Fruit fly (Drosophila melanogaster) whole organism, prepupa: ENCODE data around the gene sau.

Experiments used
- Blimp-1 ChIP-seq: fragments of 200-800 bp; sonication (Bioruptor generic); optimal IDR thresholded peaks from 3 replicates; lab custom pipeline; 2017; ENCODE audit warnings: missing biosample characterization, missing genetic modification characterization, mild to moderate bottlenecking, moderate library complexity, missing genetic modification reagents
- CG10631 ChIP-seq: fragments of 200-800 bp; sonication (Bioruptor generic); optimal IDR thresholded peaks from 2 replicates; lab custom pipeline; 2016; ENCODE audit warnings: missing biosample characterization, missing genetic modification characterization
- CG11902 ChIP-seq: fragments of 200-800 bp; sonication (Bioruptor generic); optimal IDR thresholded peaks from 3 replicates; lab custom pipeline; 2016; ENCODE audit warnings: missing biosample characterization, missing genetic modification characterization
- CG3032 ChIP-seq: fragments of 200-800 bp; optimal IDR thresholded peaks from 2 replicates; lab custom pipeline; 2019; ENCODE audit warnings: missing biosample characterization, mild to moderate bottlenecking, missing genetic modification characterization, moderate library complexity
- CG32006 ChIP-seq: fragments of 200-800 bp; sonication (Bioruptor generic); optimal IDR thresholded peaks from 3 replicates; lab custom pipeline; 2017; ENCODE audit warnings: missing biosample characterization, mild to moderate bottlenecking, missing genetic modification characterization
- CG34406 ChIP-seq: fragments of 200-800 bp; sonication (Bioruptor generic); optimal IDR thresholded peaks from 3 replicates; lab custom pipeline; 2016; ENCODE audit warnings: missing biosample characterization, missing genetic modification characterization
- CG3919 ChIP-seq: fragments of 200-800 bp; sonication (Bioruptor generic); optimal IDR thresholded peaks from 3 replicates; lab custom pipeline; 2016; ENCODE audit warnings: missing biosample characterization, missing genetic modification characterization
- CG4318 ChIP-seq: fragments of 200-800 bp; sonication (Bioruptor generic); optimal IDR thresholded peaks from 3 replicates; lab custom pipeline; 2017; ENCODE audit warnings: missing biosample characterization, mild to moderate bottlenecking, missing genetic modification characterization
- CG6163 ChIP-seq: fragments of 200-800 bp; sonication (Bioruptor generic); IDR thresholded peaks from 3 replicates; pipeline ENCODE4 v1.3.6; 2022; ENCODE audit warnings: missing biosample characterization, missing genetic modification characterization
- CG6276 ChIP-seq: fragments of 200-800 bp; sonication (Bioruptor generic); optimal IDR thresholded peaks from 2 replicates; lab custom pipeline; 2017; ENCODE audit warnings: missing biosample characterization, mild to moderate bottlenecking, missing genetic modification characterization
- CG6792 ChIP-seq: fragments of 200-800 bp; sonication (Bioruptor generic); optimal IDR thresholded peaks from 3 replicates; lab custom pipeline; 2016; ENCODE audit warnings: missing biosample characterization, missing genetic modification characterization
- CG6854 ChIP-seq: fragments of 200-800 bp; sonication (Bioruptor generic); optimal IDR thresholded peaks from 2 replicates; lab custom pipeline; 2017; ENCODE audit warnings: missing biosample characterization, mild to moderate bottlenecking, missing genetic modification characterization
- CG8119 ChIP-seq: fragments of 200-800 bp; sonication (Bioruptor generic); IDR thresholded peaks from 3 replicates; pipeline ENCODE4 v1.3.6; 2022; ENCODE audit warnings: missing biosample characterization, missing genetic modification characterization
- CG8319 ChIP-seq: fragments of 200-800 bp; sonication (Bioruptor generic); optimal IDR thresholded peaks from 3 replicates; lab custom pipeline; 2016; ENCODE audit warnings: missing biosample characterization, missing genetic modification characterization
- CG9139 ChIP-seq: fragments of 200-800 bp; sonication (Bioruptor generic); optimal IDR thresholded peaks from 3 replicates; lab custom pipeline; 2017; ENCODE audit warnings: missing biosample characterization, mild to moderate bottlenecking, missing genetic modification characterization
- Eip75B ChIP-seq: fragments of 200-800 bp; sonication (Bioruptor generic); optimal IDR thresholded peaks from 3 replicates; lab custom pipeline; 2016; ENCODE audit warnings: missing biosample characterization, missing genetic modification characterization
- Eip78C ChIP-seq: fragments of 200-800 bp; sonication (Bioruptor generic); peaks from one replicate; lab custom pipeline; 2016; ENCODE audit warnings: missing biosample characterization, missing genetic modification characterization
- Eip93F ChIP-seq: fragments of 200-800 bp; sonication (Bioruptor generic); optimal IDR thresholded peaks from 2 replicates; lab custom pipeline; 2016; ENCODE audit warnings: missing biosample characterization, mild to moderate bottlenecking, missing genetic modification characterization
- Ets21C ChIP-seq: fragments of 200-800 bp; sonication (Bioruptor generic); optimal IDR thresholded peaks from 3 replicates; lab custom pipeline; 2016; ENCODE audit warnings: missing biosample characterization, missing genetic modification characterization
- Ets96B ChIP-seq: fragments of 200-800 bp; optimal IDR thresholded peaks from 2 replicates; lab custom pipeline; 2019; ENCODE audit warnings: missing biosample characterization, mild to moderate bottlenecking, missing genetic modification characterization, moderate library complexity
- Gug ChIP-seq: fragments of 200-800 bp; sonication (Bioruptor generic); IDR thresholded peaks from 2 replicates; pipeline ENCODE4 v1.3.6; 2022; ENCODE audit warnings: missing biosample characterization, missing genetic modification characterization
- Hr38 ChIP-seq: sonication (Bioruptor generic); optimal IDR thresholded peaks from 2 replicates; lab custom pipeline; 2016; ENCODE audit warnings: missing biosample characterization, missing genetic modification characterization
- Hr39 ChIP-seq: fragments of 200-800 bp; sonication (Bioruptor generic); optimal IDR thresholded peaks from 2 replicates; lab custom pipeline; 2016; ENCODE audit warnings: missing biosample characterization, missing genetic modification characterization
- Hr4 ChIP-seq: fragments of 200-800 bp; sonication (Bioruptor generic); optimal IDR thresholded peaks from 3 replicates; lab custom pipeline; 2016; ENCODE audit warnings: missing biosample characterization, missing genetic modification characterization
- Met ChIP-seq: fragments of 200-800 bp; sonication (Bioruptor generic); optimal IDR thresholded peaks from 3 replicates; lab custom pipeline; 2016; ENCODE audit warnings: missing biosample characterization, missing genetic modification characterization
- OdsH ChIP-seq: fragments of 200-800 bp; sonication (Bioruptor generic); optimal IDR thresholded peaks from 3 replicates; lab custom pipeline; 2016; ENCODE audit warnings: missing biosample characterization, missing genetic modification characterization
- Sox14 ChIP-seq: fragments of 200-800 bp; sonication (Bioruptor generic); optimal IDR thresholded peaks from 3 replicates; lab custom pipeline; 2016; ENCODE audit warnings: missing biosample characterization, missing genetic modification characterization
- Sox15 ChIP-seq: fragments of 200-800 bp; sonication (Bioruptor generic); optimal IDR thresholded peaks from 3 replicates; lab custom pipeline; 2016; ENCODE audit warnings: missing biosample characterization, missing genetic modification characterization
- achi ChIP-seq: fragments of 200-800 bp; sonication (Bioruptor generic); optimal IDR thresholded peaks from 3 replicates; lab custom pipeline; 2016; ENCODE audit warnings: missing biosample characterization, missing genetic modification characterization
- acj6 ChIP-seq: fragments of 200-800 bp; sonication (Bioruptor generic); optimal IDR thresholded peaks from 3 replicates; lab custom pipeline; 2016; ENCODE audit warnings: missing biosample characterization, missing genetic modification characterization
- cyc ChIP-seq: fragments of 200-800 bp; sonication (Bioruptor generic); optimal IDR thresholded peaks from 3 replicates; lab custom pipeline; 2016; ENCODE audit warnings: missing biosample characterization, missing genetic modification characterization
- dac ChIP-seq: fragments of 200-800 bp; sonication (Bioruptor generic); optimal IDR thresholded peaks from 2 replicates; lab custom pipeline; 2017; ENCODE audit warnings: missing biosample characterization, mild to moderate bottlenecking, missing genetic modification characterization
- dsx ChIP-seq: fragments of 200-800 bp; optimal IDR thresholded peaks from 3 replicates; lab custom pipeline; 2019; ENCODE audit warnings: missing biosample characterization, mild to moderate bottlenecking, missing genetic modification characterization, moderate library complexity; ENCODE audit not compliant: poor library complexity, severe bottlenecking
- eg ChIP-seq: fragments of 200-800 bp; sonication (Bioruptor generic); IDR thresholded peaks from 3 replicates; pipeline ENCODE4 v1.3.6; 2022; ENCODE audit warnings: missing biosample characterization, missing genetic modification characterization
- fd59A ChIP-seq: fragments of 200-800 bp; sonication (Bioruptor generic); optimal IDR thresholded peaks from 2 replicates; lab custom pipeline; 2017; ENCODE audit warnings: missing biosample characterization, mild to moderate bottlenecking, missing genetic modification characterization, missing genetic modification reagents
- fd85E ChIP-seq: fragments of 200-800 bp; sonication (Bioruptor generic); optimal IDR thresholded peaks from 3 replicates; lab custom pipeline; 2016; ENCODE audit warnings: missing biosample characterization, missing genetic modification characterization
- fkh ChIP-seq: fragments of 200-800 bp; sonication (Bioruptor generic); optimal IDR thresholded peaks from 3 replicates; lab custom pipeline; 2017; ENCODE audit warnings: missing biosample characterization, mild to moderate bottlenecking, missing genetic modification characterization, moderate library complexity
- lz ChIP-seq: fragments of 200-800 bp; sonication (Bioruptor generic); optimal IDR thresholded peaks from 3 replicates; lab custom pipeline; 2016; ENCODE audit warnings: missing biosample characterization, missing genetic modification characterization
- net ChIP-seq: fragments of 200-800 bp; sonication (Bioruptor generic); optimal IDR thresholded peaks from 3 replicates; lab custom pipeline; 2016; ENCODE audit warnings: missing biosample characterization, missing genetic modification characterization
- pdm3 ChIP-seq: fragments of 200-800 bp; sonication (Bioruptor generic); optimal IDR thresholded peaks from 3 replicates; lab custom pipeline; 2016; ENCODE audit warnings: missing biosample characterization, missing genetic modification characterization
- salr ChIP-seq, 2 experiments: fragments of 200-800 bp; sonication (Bioruptor generic); optimal IDR thresholded peaks; 3 replicates each; lab custom pipeline; 2016 to 2018; ENCODE audit warnings: missing biosample characterization in 2 of 2, missing genetic modification characterization in 2 of 2, mild to moderate bottlenecking in 1 of 2
- spab ChIP-seq: fragments of 200-800 bp; sonication (Bioruptor generic); optimal IDR thresholded peaks from 2 replicates; lab custom pipeline; 2017; ENCODE audit warnings: missing biosample characterization, mild to moderate bottlenecking, missing genetic modification characterization, missing genetic modification reagents
- ss ChIP-seq, 2 experiments: fragments of 200-800 bp; sonication (Bioruptor generic); optimal IDR thresholded peaks; 2 replicates in 1 of 2; 3 replicates in 1 of 2; lab custom pipeline; 2017 to 2018; ENCODE audit warnings: mild to moderate bottlenecking in 2 of 2, missing biosample characterization in 2 of 2, missing genetic modification characterization in 2 of 2, moderate library complexity in 1 of 2
- svp ChIP-seq: fragments of 200-800 bp; sonication (Bioruptor generic); peaks from one replicate; lab custom pipeline; 2016; ENCODE audit warnings: missing biosample characterization, missing genetic modification characterization
- topi ChIP-seq: fragments of 200-800 bp; sonication (Bioruptor generic); optimal IDR thresholded peaks from 3 replicates; lab custom pipeline; 2016; ENCODE audit warnings: missing biosample characterization, missing genetic modification characterization
- vri ChIP-seq: fragments of 200-800 bp; sonication (Bioruptor generic); optimal IDR thresholded peaks from 3 replicates; lab custom pipeline; 2016; ENCODE audit warnings: missing biosample characterization, mild to moderate bottlenecking, missing genetic modification characterization

sau gene

dm6 chr2L:2177969-2178809 is 48.0 kb upstream of the sau start, which contains the start of gene aop (continued):
- TF ChIP-seq CG6854 (GFP tag; lab: Kevin White, UChicago) (peak; percentile 54), ss (GFP tag; optimal IDR thresholded peaks at IDR 0.05; lab: Kevin White, UChicago) (peak; percentile 68 to 83), Ets21C (GFP tag; lab: Kevin White, UChicago) (no peak), lz (peak; percentile 1), CG8319 (GFP tag; lab: Kevin White, UChicago) (no peak), Blimp-1 (GFP tag; lab: Kevin White, UChicago) (peak; percentile 69), dsx (GFP tag; lab: Kevin White, UChicago) (peak; percentile 69), OdsH (no peak), Met (peak; percentile 58), CG6276 (GFP tag; lab: Kevin White, UChicago) (peak; percentile 51), vri (GFP tag; lab: Kevin White, UChicago) (peak; percentile 52), pdm3 (GFP tag; lab: Kevin White, UChicago) (peak; percentile 28), net (peak; percentile 58), Gug (GFP tag; lab: Robert Waterston, UW) (no peak), Hr39 (GFP tag; lab: Kevin White, UChicago) (no peak), CG10631 (GFP tag; lab: Kevin White, UChicago) (no peak)
- TF ChIP-seq, all 60 proteins: peak for 30

dm6 chr2L:2178810-2179143 is 47.4 kb upstream of the sau start:
- TF ChIP-seq Eip75B (no peak), Hr38 (no peak), pdm3 (GFP tag; lab: Kevin White, UChicago) (peak; percentile 11), spab (GFP tag; lab: Kevin White, UChicago) (no peak), CG34406 (no peak), Met (no peak), CG10631 (GFP tag; lab: Kevin White, UChicago) (peak; percentile 24), CG3032 (no peak), CG3919 (no peak), dac (GFP tag; lab: Kevin White, UChicago) (no peak), achi (GFP tag; lab: Kevin White, UChicago) (peak; percentile 35), salr (GFP tag; optimal IDR thresholded peaks at IDR 0.05; lab: Kevin White, UChicago) (no peak), fd59A (GFP tag; lab: Kevin White, UChicago) (no peak), topi (no peak), CG11902 (no peak), acj6 (GFP tag; lab: Kevin White, UChicago) (peak; percentile 40), CG8319 (GFP tag; lab: Kevin White, UChicago) (no peak), Hr4 (GFP tag; lab: Kevin White, UChicago) (peak; percentile 69), vri (GFP tag; lab: Kevin White, UChicago) (no peak), CG8119 (GFP tag; lab: Robert Waterston, UW) (peak; percentile 50), fkh (GFP tag; lab: Kevin White, UChicago) (no peak), fd85E (no peak), cyc (GFP tag; lab: Kevin White, UChicago) (no peak), svp (GFP tag; lab: Kevin White, UChicago) (peak; percentile 67), CG4318 (GFP tag; lab: Kevin White, UChicago) (no peak), Ets96B (tag; lab: Kevin White, UChicago) (no peak), CG32006 (GFP tag; lab: Kevin White, UChicago) (peak; percentile 14), Sox15 (GFP tag; lab: Kevin White, UChicago) (no peak), CG6163 (GFP tag; lab: Robert Waterston, UW) (no peak), CG6792 (GFP tag; lab: Kevin White, UChicago) (no peak), eg (GFP tag; lab: Robert Waterston, UW) (no peak), CG9139 (GFP tag; lab: Kevin White, UChicago) (no peak), Eip93F (GFP tag; lab: Kevin White, UChicago) (no peak), Blimp-1 (GFP tag; lab: Kevin White, UChicago) (no peak), Hr39 (GFP tag; lab: Kevin White, UChicago) (peak; percentile 27), dsx (GFP tag; lab: Kevin White, UChicago) (no peak), Eip78C (peak; percentile 62), OdsH (peak; percentile 56), Sox14 (GFP tag; lab: Kevin White, UChicago) (peak; percentile 3)
